Fruit fly (Drosophila melanogaster): ENCODE data around the gene CDK2AP1.

The CDK2AP1 gene

dm6 chrX:11128828-11129227 is 8.8 kb upstream of the CDK2AP1 start, which contains the start of gene SrpRalpha (continued):
- no peak for TF ChIP-seq CG11560 (tag; IDR thresholded peaks at IDR 0.05)
- no peak for TF ChIP-seq CG13123 (GFP tag; optimal IDR thresholded peaks at IDR 0.05)
- TF ChIP-seq insv (GFP tag; optimal IDR thresholded peaks at IDR 0.05), result no peak
- no peak for TF ChIP-seq HHEX (GFP tag; optimal IDR thresholded peaks at IDR 0.05)
- no peak for TF ChIP-seq usp (GFP tag; optimal IDR thresholded peaks at IDR 0.05)
- TF ChIP-seq CG2199 (GFP tag; IDR thresholded peaks at IDR 0.05), result no peak
- no peak for TF ChIP-seq pros (GFP tag; optimal IDR thresholded peaks at IDR 0.05)
- no peak for TF ChIP-seq HmgD (GFP tag; optimal IDR thresholded peaks at IDR 0.05)
- no peak for TF ChIP-seq CG17568 (GFP tag; optimal IDR thresholded peaks at IDR 0.05)
- no peak for TF ChIP-seq CG14860 (GFP tag; IDR thresholded peaks at IDR 0.05; ENCODE audit: partially characterized antibody)
- peak; percentile 57; the same call in 2 of the 3 replicates for TF ChIP-seq HLH4C (GFP tag; IDR thresholded peaks at IDR 0.05; ENCODE audit: partially characterized antibody)
- peak; percentile 63 for TF ChIP-seq Dp (GFP tag; optimal IDR thresholded peaks at IDR 0.05)
- TF ChIP-seq Dbx (GFP tag; IDR thresholded peaks at IDR 0.05), result no peak
- TF ChIP-seq chinmo (GFP tag; IDR thresholded peaks at IDR 0.05; ENCODE audit: partially characterized antibody), result peak; percentile 74; the same call in 1 of the 4 replicates
- no peak for TF ChIP-seq CG3281 (GFP tag; optimal IDR thresholded peaks at IDR 0.05)
- no peak for TF ChIP-seq inv (GFP tag; IDR thresholded peaks at IDR 0.05; ENCODE audit: partially characterized antibody)
- TF ChIP-seq CG13775 (GFP tag; optimal IDR thresholded peaks at IDR 0.05), result no peak
- no peak for TF ChIP-seq org-1 (GFP tag; optimal IDR thresholded peaks at IDR 0.05)
- TF ChIP-seq mld (GFP tag; IDR thresholded peaks at IDR 0.05; ENCODE audit: partially characterized antibody), result no peak
- TF ChIP-seq CG6689 (GFP tag; IDR thresholded peaks at IDR 0.05), result no peak
- no peak for TF ChIP-seq ranshi (GFP tag; IDR thresholded peaks at IDR 0.05)
- no peak for TF ChIP-seq tll (GFP tag; optimal IDR thresholded peaks at IDR 0.05)
- TF ChIP-seq D19B (GFP tag; optimal IDR thresholded peaks at IDR 0.05), result no peak
- no peak for TF ChIP-seq CG18476 (GFP tag; optimal IDR thresholded peaks at IDR 0.05)
- TF ChIP-seq gfzf (GFP tag; optimal IDR thresholded peaks at IDR 0.05), result no peak
- no peak for TF ChIP-seq CG12104 (GFP tag; optimal IDR thresholded peaks at IDR 0.05)
- TF ChIP-seq CG12236 (GFP tag; optimal IDR thresholded peaks at IDR 0.05), result no peak
- TF ChIP-seq Hand (GFP tag; optimal IDR thresholded peaks at IDR 0.05), result no peak
- no peak for TF ChIP-seq Abd-B (GFP tag; optimal IDR thresholded peaks at IDR 0.05)
- no peak for TF ChIP-seq CG9876 (GFP tag; optimal IDR thresholded peaks at IDR 0.05)
- no peak for TF ChIP-seq ato (GFP tag; IDR thresholded peaks at IDR 0.05; ENCODE audit: partially characterized antibody)
- no peak for TF ChIP-seq Fer3 (tag; optimal IDR thresholded peaks at IDR 0.05)
- no peak for TF ChIP-seq run (tag; optimal IDR thresholded peaks at IDR 0.05)
- no peak for TF ChIP-seq CG3838 (GFP tag; optimal IDR thresholded peaks at IDR 0.05)
- no peak for TF ChIP-seq Atf-2 (GFP tag; optimal IDR thresholded peaks at IDR 0.05)
- no peak for TF ChIP-seq jigr1 (GFP tag; IDR thresholded peaks at IDR 0.05)
- TF ChIP-seq ap (GFP tag; IDR thresholded peaks at IDR 0.05), result no peak
- TF ChIP-seq HLH54F (GFP tag; optimal IDR thresholded peaks at IDR 0.05), result no peak
- no peak for TF ChIP-seq tna (GFP tag; IDR thresholded peaks at IDR 0.05; ENCODE audit: partially characterized antibody)
- peak; percentile 26 for TF ChIP-seq Ets97D (GFP tag; optimal IDR thresholded peaks at IDR 0.05)
- no peak for TF ChIP-seq Spps (tag; optimal IDR thresholded peaks at IDR 0.05)
- TF ChIP-seq phol (tag; optimal IDR thresholded peaks at IDR 0.05), result no peak
- no peak for TF ChIP-seq CG33557 (GFP tag; optimal IDR thresholded peaks at IDR 0.05)
- no peak for TF ChIP-seq crc (GFP tag; optimal IDR thresholded peaks at IDR 0.05)
- no peak for TF ChIP-seq CG3995 (GFP tag; optimal IDR thresholded peaks at IDR 0.05)
- no peak for TF ChIP-seq CG17912 (GFP tag; optimal IDR thresholded peaks at IDR 0.05)
- no peak for TF ChIP-seq Bdp1 (GFP tag; optimal IDR thresholded peaks at IDR 0.05)
- 0 out of 2 replicates have a peak, but pooled peaks have one; percentile 16 for TF ChIP-seq sna (GFP tag; IDR thresholded peaks at IDR 0.05; ENCODE audit: partially characterized antibody)
- TF ChIP-seq CG12744 (GFP tag; optimal IDR thresholded peaks at IDR 0.05), result no peak
- no peak for TF ChIP-seq CG18599 (GFP tag; optimal IDR thresholded peaks at IDR 0.05)
- TF ChIP-seq jumu (GFP tag; optimal IDR thresholded peaks at IDR 0.05), result no peak

Measured in whole organism, embryonic.